Fruit fly (Drosophila melanogaster): Measurements from ENCODE around the gene CG32986.

CG32986 gene

dm6 chr2L:8825222-8825869 is 37.2 kb upstream of the CG32986 start, which contains the start of gene SoxN (continued):
- TF ChIP-seq CG10979 (tag; optimal IDR thresholded peaks at IDR 0.05) (peak; percentile 4), MESR4 (GFP tag; optimal IDR thresholded peaks at IDR 0.05) (no peak), NfI (GFP tag; optimal IDR thresholded peaks at IDR 0.05) (no peak), fu2 (GFP tag; optimal IDR thresholded peaks at IDR 0.05) (no peak), Hr51 (GFP tag; optimal IDR thresholded peaks at IDR 0.05) (no peak), cato (GFP tag; optimal IDR thresholded peaks at IDR 0.05; ENCODE audit: borderline replicate concordance) (no peak), Hey (tag; optimal IDR thresholded peaks at IDR 0.05) (peak; percentile 67), Fer2 (tag; optimal IDR thresholded peaks at IDR 0.05) (no peak), nmo (GFP tag; optimal IDR thresholded peaks at IDR 0.05) (peak; percentile 63), ato (GFP tag; IDR thresholded peaks at IDR 0.05; ENCODE audit: partially characterized antibody) (0 out of 2 replicates have a peak, but pooled peaks have one; percentile 14), CG17568 (GFP tag; optimal IDR thresholded peaks at IDR 0.05) (no peak), Deaf1 (tag; optimal IDR thresholded peaks at IDR 0.05) (peak; percentile 96), CG8388 (GFP tag; optimal IDR thresholded peaks at IDR 0.05) (no peak), sob (GFP tag; IDR thresholded peaks at IDR 0.05) (peak; percentile 43), odd (GFP tag; optimal IDR thresholded peaks at IDR 0.05) (no peak), CG4820 (GFP tag; optimal IDR thresholded peaks at IDR 0.05) (no peak), gsb-n (tag; optimal IDR thresholded peaks at IDR 0.05) (peak; percentile 6), CG31365 (tag; optimal IDR thresholded peaks at IDR 0.05) (no peak), psq (GFP tag; optimal IDR thresholded peaks at IDR 0.05) (no peak), emc (GFP tag; optimal IDR thresholded peaks at IDR 0.05) (no peak), Bgb (GFP tag; IDR thresholded peaks at IDR 0.05; ENCODE audit: partially characterized antibody) (peak; percentile 42; the same call in 1 of the 2 replicates), NFAT (GFP tag; IDR thresholded peaks at IDR 0.05) (no peak; the same call in 1 of the 2 replicates), danr (GFP tag; IDR thresholded peaks at IDR 0.05) (no peak), Blimp-1 (GFP tag; optimal IDR thresholded peaks at IDR 0.05) (no peak), CG34422 (GFP tag; IDR thresholded peaks at IDR 0.05) (no peak; the same call in 2 of the 3 replicates), dmrt99B (tag; optimal IDR thresholded peaks at IDR 0.05) (no peak), CG18764 (GFP tag; optimal IDR thresholded peaks at IDR 0.05) (no peak), CG10543 (GFP tag; optimal IDR thresholded peaks at IDR 0.05) (peak; percentile 84), D (optimal IDR thresholded peaks at IDR 0.05) (peak; percentile 78), D (GFP tag; optimal IDR thresholded peaks at IDR 0.05) (no peak), CG7928 (GFP tag; optimal IDR thresholded peaks at IDR 0.05) (no peak), Lhr (GFP tag; optimal IDR thresholded peaks at IDR 0.05) (no peak), CG8089 (GFP tag; optimal IDR thresholded peaks at IDR 0.05) (no peak), slou (GFP tag; optimal IDR thresholded peaks at IDR 0.05) (no peak), schlank (tag; optimal IDR thresholded peaks at IDR 0.05) (no peak), Camta (GFP tag; optimal IDR thresholded peaks at IDR 0.05) (no peak), CG18476 (GFP tag; optimal IDR thresholded peaks at IDR 0.05) (no peak), MBD-R2 (GFP tag; IDR thresholded peaks at IDR 0.05) (peak; percentile 21; the same call in 1 of the 2 replicates), cad (GFP tag; optimal IDR thresholded peaks at IDR 0.05) (peak; percentile 95), mirr (GFP tag; optimal IDR thresholded peaks at IDR 0.05) (peak; percentile 17), CG12155 (GFP tag; optimal IDR thresholded peaks at IDR 0.05) (no peak), al (GFP tag; IDR thresholded peaks at IDR 0.05) (no peak), CG18262 (tag; optimal IDR thresholded peaks at IDR 0.05) (no peak), Poxn (GFP tag; IDR thresholded peaks at IDR 0.05) (no peak), Doc2 (GFP tag; IDR thresholded peaks at IDR 0.05) (no peak), CG15601 (tag; optimal IDR thresholded peaks at IDR 0.05) (no peak), CG14014 (GFP tag; IDR thresholded peaks at IDR 0.05) (no peak), Mes4 (GFP tag; optimal IDR thresholded peaks at IDR 0.05) (no peak), CG4707 (GFP tag; optimal IDR thresholded peaks at IDR 0.05) (no peak), CG33213 (GFP tag; optimal IDR thresholded peaks at IDR 0.05) (no peak)

Data from whole organism, embryonic.